Worm (Caenorhabditis elegans): ENCODE results near the gene col-162.

Gene col-162

DNA sequence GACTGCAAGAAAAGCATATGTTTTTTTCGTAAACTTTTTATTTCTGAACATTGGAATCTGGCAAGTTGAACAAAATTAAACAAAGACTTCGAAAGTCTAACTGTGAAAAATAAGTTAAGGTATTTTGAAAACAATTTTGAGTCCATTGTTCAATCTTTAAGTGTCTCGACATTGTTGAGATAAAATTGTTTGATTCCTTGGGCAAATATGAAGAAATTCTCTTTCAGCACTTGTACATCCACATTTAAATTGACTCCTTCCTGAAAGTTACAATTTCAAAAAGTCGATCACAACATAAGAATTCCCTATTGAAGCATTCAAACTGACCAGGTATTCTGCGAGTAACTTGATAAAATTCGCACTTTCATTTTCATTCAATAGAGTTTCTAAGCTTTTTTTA, 25.7 kb upstream of the col-162 start:
- no peak for TF ChIP-seq hmg-11 (tag; optimal IDR thresholded peaks at IDR 0.05)
- TF ChIP-seq nfya-1 (tag; optimal IDR thresholded peaks at IDR 0.05; ENCODE audit: insufficient read depth): no peak
- no peak for TF ChIP-seq lsy-12 (tag; optimal IDR thresholded peaks at IDR 0.05)
- no peak for TF ChIP-seq ztf-4 (tag; optimal IDR thresholded peaks at IDR 0.05)
- no peak for TF ChIP-seq fkh-2 (tag; optimal IDR thresholded peaks at IDR 0.05)
- peak; percentile 4 for TF ChIP-seq nhr-25 (tag; optimal IDR thresholded peaks at IDR 0.05)
- peak; percentile 79 for TF ChIP-seq nhr-77 (tag; optimal IDR thresholded peaks at IDR 0.05)
- no peak for TF ChIP-seq snpc-4 (tag; optimal IDR thresholded peaks at IDR 0.05)
- TF ChIP-seq ceh-9 (tag; optimal IDR thresholded peaks at IDR 0.05): no peak
- TF ChIP-seq nhr-43 (tag; optimal IDR thresholded peaks at IDR 0.05; ENCODE audit: poor library complexity, severe bottlenecking): peak; percentile 46
- TF ChIP-seq nhr-67 (tag; optimal IDR thresholded peaks at IDR 0.05): no peak
- peak; percentile 39 for TF ChIP-seq ceh-82 (tag; optimal IDR thresholded peaks at IDR 0.05)

- no peak for TF ChIP-seq nhr-28 (tag; optimal IDR thresholded peaks at IDR 0.05)
- no peak for TF ChIP-seq egl-27 (tag; optimal IDR thresholded peaks at IDR 0.05)
- no peak for TF ChIP-seq skn-1 (tag; optimal IDR thresholded peaks at IDR 0.05)
- TF ChIP-seq fos-1 (tag; optimal IDR thresholded peaks at IDR 0.05): no peak
- TF ChIP-seq elt-2 (tag; optimal IDR thresholded peaks at IDR 0.05): no peak
- TF ChIP-seq lin-15B (tag; optimal IDR thresholded peaks at IDR 0.05): no peak
- no peak for TF ChIP-seq ztf-11 (tag; optimal IDR thresholded peaks at IDR 0.05)
- no peak for TF ChIP-seq ceh-28 (tag; optimal IDR thresholded peaks at IDR 0.05)
- no peak for TF ChIP-seq aly-2 (tag; optimal IDR thresholded peaks at IDR 0.05)
- TF ChIP-seq ZK546.5 (tag; optimal IDR thresholded peaks at IDR 0.05): no peak
- TF ChIP-seq tbx-2 (tag; optimal IDR thresholded peaks at IDR 0.05): no peak
- TF ChIP-seq lsy-12 (tag; optimal IDR thresholded peaks at IDR 0.05): no peak
- TF ChIP-seq pha-4 (tag; optimal IDR thresholded peaks at IDR 0.05): no peak
- TF ChIP-seq nhr-67 (tag; optimal IDR thresholded peaks at IDR 0.05): no peak
- TF ChIP-seq nhr-11 (tag; optimal IDR thresholded peaks at IDR 0.05): no peak
- no peak for TF ChIP-seq sea-2 (GFP tag; optimal IDR thresholded peaks at IDR 0.05)
- TF ChIP-seq snpc-4 (tag; optimal IDR thresholded peaks at IDR 0.05): no peak
- no peak for TF ChIP-seq egl-5 (tag; optimal IDR thresholded peaks at IDR 0.05)
These were observed 24.2 kb upstream of the col-162 start, which contains the start of gene F53F1.6 for ce11 chrV:13417513-13417912. Gene F53F1.6, minus strand, starts transcription at chrV:13417613.

ce11 chrV:13420640-13421039, 21.1 kb upstream of the col-162 start, which contains the start of gene srv-8:
Gene srv-8, minus strand, starts transcription at chrV:13420740.
- TF ChIP-seq nfya-1 (tag; optimal IDR thresholded peaks at IDR 0.05; ENCODE audit: insufficient read depth): no peak
- no peak for TF ChIP-seq pqm-1 (tag; optimal IDR thresholded peaks at IDR 0.05)
- TF ChIP-seq lin-39 (tag; optimal IDR thresholded peaks at IDR 0.05): no peak
- no peak for TF ChIP-seq snpc-4 (tag; optimal IDR thresholded peaks at IDR 0.05)
- no peak for TF ChIP-seq egl-5 (tag; optimal IDR thresholded peaks at IDR 0.05)
- no peak for TF ChIP-seq jun-1 (tag; optimal IDR thresholded peaks at IDR 0.05)
- no peak for TF ChIP-seq lin-15B (tag; optimal IDR thresholded peaks at IDR 0.05)
- TF ChIP-seq ztf-4 (tag; optimal IDR thresholded peaks at IDR 0.05): no peak
- no peak for TF ChIP-seq mml-1 (tag; optimal IDR thresholded peaks at IDR 0.05)
- TF ChIP-seq unc-62 (GFP tag; optimal IDR thresholded peaks at IDR 0.05): no peak
- no peak for TF ChIP-seq fos-1 (tag; optimal IDR thresholded peaks at IDR 0.05)
- TF ChIP-seq eor-1 (tag; optimal IDR thresholded peaks at IDR 0.05): no peak
- no peak for TF ChIP-seq lsy-12 (tag; optimal IDR thresholded peaks at IDR 0.05)
- TF ChIP-seq elt-3 (tag; optimal IDR thresholded peaks at IDR 0.05): no peak
- no peak for TF ChIP-seq skn-1 (tag; optimal IDR thresholded peaks at IDR 0.05)
- no peak for TF ChIP-seq nhr-237 (tag; optimal IDR thresholded peaks at IDR 0.05)

- no peak for TF ChIP-seq fkh-2 (tag; optimal IDR thresholded peaks at IDR 0.05)
- TF ChIP-seq jun-1 (tag; optimal IDR thresholded peaks at IDR 0.05): peak; percentile 18
- peak; percentile 96 for TF ChIP-seq pqm-1 (tag; optimal IDR thresholded peaks at IDR 0.05)
- peak; percentile 91 for TF ChIP-seq elt-2 (tag; optimal IDR thresholded peaks at IDR 0.05)
These were observed 20.1 kb upstream of the col-162 start for ce11 chrV:13421697-13422096.

DNA sequence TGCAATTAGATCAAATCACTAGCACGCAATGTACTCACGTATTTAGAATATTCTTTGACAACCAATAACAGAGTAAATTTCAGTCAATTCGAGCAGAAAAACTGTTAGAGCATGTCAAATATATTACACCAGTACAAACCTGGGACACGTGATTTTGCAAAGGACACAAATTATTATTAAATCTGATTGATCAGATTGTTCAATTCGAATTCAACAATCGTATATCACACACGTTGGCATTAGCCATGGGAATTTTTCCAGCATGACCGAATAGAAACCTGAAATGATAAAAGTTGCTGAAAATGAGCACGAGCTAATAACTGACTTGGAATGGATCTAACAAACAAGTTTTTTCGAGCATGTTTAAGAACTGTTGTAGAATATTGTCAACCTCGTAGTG, 18.7 kb upstream of the col-162 start, which contains the start of gene srv-9:
Gene srv-9, minus strand, starts transcription at position 101 of the 400 bp plus-strand sequence.
- TF ChIP-seq pha-4 (tag; optimal IDR thresholded peaks at IDR 0.05) (no peak), zag-1 (tag; optimal IDR thresholded peaks at IDR 0.05) (no peak), ceh-9 (tag; optimal IDR thresholded peaks at IDR 0.05) (no peak), nhr-23 (tag; optimal IDR thresholded peaks at IDR 0.05) (no peak), nhr-11 (tag; optimal IDR thresholded peaks at IDR 0.05) (no peak), ceh-16 (tag; optimal IDR thresholded peaks at IDR 0.05) (no peak), fkh-10 (GFP tag; optimal IDR thresholded peaks at IDR 0.05) (no peak), hmg-11 (tag; optimal IDR thresholded peaks at IDR 0.05) (no peak), ZK546.5 (tag; optimal IDR thresholded peaks at IDR 0.05) (no peak), ceh-82 (tag; optimal IDR thresholded peaks at IDR 0.05) (no peak), ceh-28 (tag; optimal IDR thresholded peaks at IDR 0.05) (no peak)
